Worm (Caenorhabditis elegans): ENCODE measurements around the gene srj-29.

Gene srj-29

DNA sequence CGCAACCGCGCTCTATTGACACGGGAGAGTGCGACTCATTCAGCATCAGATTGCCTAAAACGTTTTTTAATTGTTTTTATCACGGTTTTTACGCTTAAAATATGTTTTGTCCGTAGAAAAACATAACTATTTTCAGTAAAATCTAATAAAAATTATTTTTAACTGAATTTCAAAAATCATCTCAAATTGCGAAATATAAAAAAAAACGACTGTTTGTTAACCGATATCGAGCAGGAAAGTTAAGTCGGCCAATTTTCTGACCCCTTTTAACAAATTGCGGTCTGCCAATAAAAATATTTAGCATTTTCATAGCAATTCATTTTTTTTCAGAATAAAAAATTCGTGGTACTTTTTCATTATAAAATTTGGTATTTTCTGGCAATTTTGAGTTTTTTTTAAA is 45.0 kb downstream of the srj-29 start:
- no peak for TF ChIP-seq fkh-8 (tag; optimal IDR thresholded peaks at IDR 0.05)
- no peak for TF ChIP-seq F16B12.6 (tag; optimal IDR thresholded peaks at IDR 0.05)
- TF ChIP-seq nhr-84 (tag; optimal IDR thresholded peaks at IDR 0.05): no peak
- TF ChIP-seq rnt-1 (tag; optimal IDR thresholded peaks at IDR 0.05): no peak
- TF ChIP-seq ztf-11 (tag; optimal IDR thresholded peaks at IDR 0.05): no peak
- peak; percentile 82 for TF ChIP-seq zip-4 (GFP tag; optimal IDR thresholded peaks at IDR 0.05)
- no peak for TF ChIP-seq snpc-4 (tag; optimal IDR thresholded peaks at IDR 0.05)
- TF ChIP-seq ces-1 (GFP tag; optimal IDR thresholded peaks at IDR 0.05): no peak

DNA sequence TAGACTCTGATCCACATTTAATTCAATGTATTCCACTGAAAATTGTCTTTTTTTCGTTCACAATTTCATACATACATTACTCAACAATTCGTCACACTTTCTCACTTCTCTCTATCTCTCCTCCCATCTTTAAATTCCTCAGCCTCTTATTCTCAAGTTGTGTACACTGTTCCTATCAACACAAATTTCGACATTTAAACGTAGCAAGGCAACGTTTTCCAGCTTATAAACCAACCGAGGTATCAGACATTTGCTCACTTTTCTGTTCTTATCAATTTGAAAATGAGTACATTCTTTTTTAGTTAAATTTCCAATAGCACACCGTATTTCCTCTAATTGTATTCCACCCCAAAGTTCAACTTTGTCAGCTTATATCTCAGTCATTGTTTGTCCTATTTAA is 45.5 kb downstream of the srj-29 start, which contains the start of gene skr-3:
Gene skr-3 (plus strand): TSS at position 163 of the 400 bp plus-strand sequence.
- TF ChIP-seq jun-1 (tag; optimal IDR thresholded peaks at IDR 0.05) (no peak), elt-2 (tag; optimal IDR thresholded peaks at IDR 0.05) (peak; percentile 50), vab-15 (tag; optimal IDR thresholded peaks at IDR 0.05) (no peak), nhr-85 (tag) (peak; percentile 60), C16A3.4 (tag; optimal IDR thresholded peaks at IDR 0.05) (no peak)

DNA sequence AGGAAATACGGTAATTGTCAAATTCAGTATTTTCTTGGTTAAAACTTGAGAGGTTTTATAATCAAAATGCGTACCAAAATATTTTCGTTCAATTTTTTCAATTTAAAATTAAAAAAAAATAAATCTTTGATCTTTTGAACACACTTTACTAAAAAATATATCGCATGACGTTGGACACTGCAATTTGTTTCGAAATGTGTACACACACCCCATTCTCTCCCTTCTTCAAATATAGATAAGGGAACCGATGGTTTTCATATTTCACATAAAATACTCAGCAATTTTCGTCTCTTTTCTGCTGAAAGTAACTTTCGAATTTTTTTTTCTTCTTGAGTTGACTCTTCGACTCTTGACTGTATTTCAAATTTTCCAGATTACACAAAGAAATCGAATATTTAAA is 46.0 kb downstream of the srj-29 start:
- TF ChIP-seq efl-1 (optimal IDR thresholded peaks at IDR 0.05): no peak
- TF ChIP-seq efl-1 (GFP tag; optimal IDR thresholded peaks at IDR 0.05 in 1 of 2): peak in 1 of 2 experiments; percentile 22
- no peak for TF ChIP-seq nhr-90 (tag; optimal IDR thresholded peaks at IDR 0.05; ENCODE audit: poor library complexity)
- TF ChIP-seq skn-1 (tag; optimal IDR thresholded peaks at IDR 0.05): no peak

DNA sequence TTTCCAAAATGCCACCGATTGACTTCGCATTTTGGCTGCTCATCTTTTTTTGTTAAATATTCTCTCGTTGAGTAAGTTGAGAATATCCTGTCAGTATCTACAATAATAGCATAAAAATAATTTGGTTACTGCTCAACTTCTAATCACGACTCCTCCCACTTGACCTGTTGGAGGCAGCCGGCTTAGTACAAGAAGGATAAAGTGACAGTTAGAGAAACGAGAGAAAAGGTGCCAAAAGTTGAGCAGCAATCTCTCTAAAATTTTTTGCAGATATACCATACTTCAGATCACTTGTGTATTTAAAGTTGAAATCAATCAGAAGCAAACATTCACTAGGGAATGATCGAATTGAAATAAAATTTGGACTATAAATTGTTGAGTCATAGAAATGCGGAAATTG is 49.3 kb downstream of the srj-29 start, which contains the start of gene nhr-111:
Gene nhr-111 (minus strand): TSS at position 101 of the 400 bp plus-strand sequence.
- no peak for TF ChIP-seq fkh-8 (tag; optimal IDR thresholded peaks at IDR 0.05)
- TF ChIP-seq nhr-12 (tag; optimal IDR thresholded peaks at IDR 0.05): no peak
- TF ChIP-seq rnt-1 (tag; optimal IDR thresholded peaks at IDR 0.05): no peak
- no peak for TF ChIP-seq nhr-11 (tag; optimal IDR thresholded peaks at IDR 0.05)
- TF ChIP-seq hlh-17 (GFP tag; optimal IDR thresholded peaks at IDR 0.05; ENCODE audit: borderline replicate concordance): no peak
- TF ChIP-seq ces-1 (GFP tag; optimal IDR thresholded peaks at IDR 0.05): no peak
- TF ChIP-seq egl-13 (tag; optimal IDR thresholded peaks at IDR 0.05): no peak
- no peak for TF ChIP-seq zag-1 (tag; optimal IDR thresholded peaks at IDR 0.05)
- no peak for TF ChIP-seq ztf-11 (tag; optimal IDR thresholded peaks at IDR 0.05)
- no peak for TF ChIP-seq lin-13 (GFP tag; optimal IDR thresholded peaks at IDR 0.05)
- no peak for TF ChIP-seq isw-1 (GFP tag; IDR thresholded peaks at IDR 0.05)
- no peak for TF ChIP-seq unc-86 (tag; optimal IDR thresholded peaks at IDR 0.05)
- TF ChIP-seq snpc-4 (tag; optimal IDR thresholded peaks at IDR 0.05): no peak
- no peak for TF ChIP-seq C34B4.2 (tag; optimal IDR thresholded peaks at IDR 0.05)

Data from whole organism, L1 larva.